Worm (Caenorhabditis elegans) whole organism, L4 larva: ENCODE data around the gene rpl-37.

Experiments
- aha-1 ChIP-seq: fragments of 150-350 bp; peaks from one replicate; lab custom pipeline; 2014; ENCODE audit warnings: missing biosample characterization, missing genetic modification characterization
- fos-1 ChIP-seq: fragments of 150-350 bp; optimal IDR thresholded peaks from 2 replicates; lab custom pipeline; 2014; ENCODE audit warnings: missing biosample characterization, missing genetic modification characterization
- unc-39 ChIP-seq: sonication (generic microtip); optimal IDR thresholded peaks from 2 replicates; lab custom pipeline; 2017; ENCODE audit warnings: missing biosample characterization, missing genetic modification characterization

DNA sequence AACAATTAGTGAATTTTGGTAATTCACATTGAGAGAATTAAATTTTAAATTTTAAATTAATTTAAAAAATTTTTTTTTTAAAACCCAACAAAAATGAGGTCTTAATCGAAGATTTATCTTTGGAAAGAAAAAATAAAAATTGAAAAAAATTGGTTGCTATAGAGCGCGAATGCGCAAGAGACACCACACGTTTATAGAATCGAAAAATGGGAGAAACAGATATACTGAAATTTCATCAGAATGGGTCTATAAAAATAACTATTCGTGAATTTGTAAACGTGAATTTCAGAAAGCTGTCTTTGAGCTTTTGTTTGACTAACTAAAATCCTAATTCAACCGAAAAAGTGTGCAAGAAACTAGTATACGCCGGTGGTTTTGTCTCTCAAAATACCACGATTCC is 12.0 kb downstream of the rpl-37 start:
- no peak for TF ChIP-seq aha-1 (tag; lab: Kevin White, UChicago)
- TF ChIP-seq unc-39 (tag; lab: Kevin White, UChicago), result no peak
- TF ChIP-seq fos-1 (tag; lab: Kevin White, UChicago), result no peak
